Worm (Caenorhabditis elegans): ENCODE measurements around the gene srv-4.

DNA sequence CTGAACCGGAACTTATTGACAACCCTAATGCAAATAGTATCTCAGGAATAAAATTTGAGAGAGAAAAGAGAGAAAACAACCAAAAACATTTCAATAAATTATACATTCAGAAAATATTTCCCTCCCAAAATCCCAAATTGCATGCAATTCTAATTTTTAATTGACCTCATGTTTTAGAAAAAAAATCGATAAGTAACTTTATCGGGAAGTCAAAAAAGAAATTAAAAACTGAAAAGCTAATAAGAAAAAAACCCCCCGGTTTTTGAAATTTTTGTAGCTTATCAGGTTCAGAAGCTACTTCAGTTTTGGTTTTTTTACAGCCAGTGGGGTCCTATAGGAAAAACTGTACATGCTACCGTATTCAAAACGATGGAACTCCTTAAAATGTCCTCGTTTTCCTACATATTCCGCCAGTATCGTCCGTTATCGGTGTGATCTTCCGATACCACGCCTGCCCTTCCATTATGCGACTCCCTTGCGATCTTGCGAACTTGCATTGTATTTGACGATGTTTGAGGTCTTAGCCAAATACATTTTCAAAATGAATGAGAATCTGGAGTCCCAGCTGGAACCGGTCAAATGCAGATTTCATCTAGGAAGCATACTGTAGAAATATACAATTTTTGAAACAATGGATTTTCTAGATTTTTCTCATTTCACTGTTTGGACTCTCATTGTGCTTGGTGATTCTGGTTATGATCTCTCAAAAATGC is 48.1 kb upstream of the srv-4 start, which contains the start of the genes W03B1.3 and oac-51:
- TF ChIP-seq unc-39 (tag; optimal IDR thresholded peaks at IDR 0.05) (no peak), unc-62 (GFP tag; optimal IDR thresholded peaks at IDR 0.05) (no peak), ces-1 (GFP tag; optimal IDR thresholded peaks at IDR 0.05) (no peak), ceh-39 (tag; optimal IDR thresholded peaks at IDR 0.05) (no peak), snpc-4 (tag; optimal IDR thresholded peaks at IDR 0.05) (no peak), mep-1 (tag; optimal IDR thresholded peaks at IDR 0.05) (no peak), nhr-237 (tag; optimal IDR thresholded peaks at IDR 0.05) (no peak), nhr-28 (tag; optimal IDR thresholded peaks at IDR 0.05) (no peak), lin-13 (tag; optimal IDR thresholded peaks at IDR 0.05) (no peak), ztf-11 (tag; optimal IDR thresholded peaks at IDR 0.05) (no peak), elt-3 (tag; optimal IDR thresholded peaks at IDR 0.05) (no peak), tbx-8 (GFP tag; optimal IDR thresholded peaks at IDR 0.05) (no peak), sptf-1 (tag; optimal IDR thresholded peaks at IDR 0.05) (no peak)
